Fruit fly (Drosophila melanogaster) whole organism, wandering third instar larva: ENCODE results near the gene CG32052.

Experiments
- Abd-B ChIP-seq: fragments of >200 bp; optimal IDR thresholded peaks from 2 replicates; lab custom pipeline; 2017; ENCODE audit warnings: missing biosample characterization, missing genetic modification characterization
- CG32264 ChIP-seq: fragments of 200-800 bp; sonication (Bioruptor generic); optimal IDR thresholded peaks from 2 replicates; lab custom pipeline; 2016; ENCODE audit warnings: missing biosample characterization, missing genetic modification characterization
- CG9705 ChIP-seq: fragments of 200-800 bp; sonication (Bioruptor generic); optimal IDR thresholded peaks from 2 replicates; lab custom pipeline; 2018; ENCODE audit warnings: missing biosample characterization, mild to moderate bottlenecking, missing genetic modification characterization
- CrebA ChIP-seq: fragments of 200-800 bp; sonication (Bioruptor generic); optimal IDR thresholded peaks from 2 replicates; lab custom pipeline; 2016; ENCODE audit warnings: missing biosample characterization, mild to moderate bottlenecking, missing genetic modification characterization, borderline replicate concordance
- Dfd ChIP-seq: fragments of >200 bp; optimal IDR thresholded peaks from 2 replicates; lab custom pipeline; 2017; ENCODE audit warnings: missing biosample characterization, missing genetic modification characterization
- Dif ChIP-seq: fragments of 200-275, 200-300 bp; sonication (Bioruptor generic); optimal IDR thresholded peaks from 2 replicates; lab custom pipeline; 2018; ENCODE audit warnings: missing biosample characterization, missing genetic modification characterization; ENCODE audit not compliant: partially characterized antibody
- Hnf4 ChIP-seq: fragments of 200-800 bp; sonication (Bioruptor generic); optimal IDR thresholded peaks from 2 replicates; lab custom pipeline; 2016; ENCODE audit warnings: missing biosample characterization, mild to moderate bottlenecking, missing genetic modification characterization
- Hr83 ChIP-seq: fragments of 200-300 bp; sonication (Bioruptor generic); optimal IDR thresholded peaks from 2 replicates; lab custom pipeline; 2016; ENCODE audit warnings: missing biosample characterization, mild to moderate bottlenecking, missing genetic modification characterization, moderate library complexity; ENCODE audit not compliant: poor library complexity, severe bottlenecking
- Jra ChIP-seq: sonication (Bioruptor generic); optimal IDR thresholded peaks from 2 replicates; lab custom pipeline; 2016; ENCODE audit warnings: missing biosample characterization, missing genetic modification characterization
- Mio ChIP-seq: sonication (Bioruptor generic); optimal IDR thresholded peaks from 2 replicates; lab custom pipeline; 2016; ENCODE audit warnings: missing biosample characterization, missing genetic modification characterization
- Myc ChIP-seq: fragments of >200 bp; optimal IDR thresholded peaks from 2 replicates; lab custom pipeline; 2017
- N ChIP-seq: fragments of >200 bp; optimal IDR thresholded peaks from 2 replicates; lab custom pipeline; 2018; ENCODE audit warnings: missing biosample characterization, missing external identifiers, missing genetic modification characterization
- OdsH ChIP-seq: fragments of 200-800 bp; sonication (Bioruptor generic); optimal IDR thresholded peaks from 2 replicates; lab custom pipeline; 2016; ENCODE audit warnings: missing biosample characterization, mild to moderate bottlenecking, missing genetic modification characterization
- Rel ChIP-seq, 2 experiments: fragments of 200-800 bp; sonication (Bioruptor generic) in 1 of 2; optimal IDR thresholded peaks; 2 replicates in 1 of 2; 3 replicates in 1 of 2; lab custom pipeline; 2016 to 2019; ENCODE audit warnings: mild to moderate bottlenecking in 2 of 2, missing biosample characterization in 2 of 2, missing genetic modification characterization in 2 of 2, moderate library complexity in 1 of 2
- Sp1 ChIP-seq: fragments of 200-800 bp; sonication (Bioruptor generic); optimal IDR thresholded peaks from 3 replicates; lab custom pipeline; 2019; ENCODE audit warnings: missing biosample characterization, mild to moderate bottlenecking, missing genetic modification characterization, moderate library complexity
- Vsx2 ChIP-seq: fragments of 200-300, 225-300 bp; sonication (Bioruptor generic); optimal IDR thresholded peaks from 2 replicates; lab custom pipeline; 2018; ENCODE audit warnings: missing biosample characterization, missing genetic modification characterization; ENCODE audit not compliant: partially characterized antibody
- br ChIP-seq: fragments of 200-800 bp; sonication (Bioruptor generic); optimal IDR thresholded peaks from 2 replicates; lab custom pipeline; 2016; ENCODE audit warnings: missing biosample characterization, missing genetic modification characterization
- brk ChIP-seq: fragments of 200-800 bp; sonication (Bioruptor generic); optimal IDR thresholded peaks from 2 replicates; lab custom pipeline; 2016; ENCODE audit warnings: missing biosample characterization, mild to moderate bottlenecking, missing genetic modification characterization
- dmrt93B ChIP-seq: fragments of 200-800 bp; sonication (Bioruptor generic); optimal IDR thresholded peaks from 2 replicates; lab custom pipeline; 2018; ENCODE audit warnings: missing biosample characterization, mild to moderate bottlenecking, missing genetic modification characterization
- foxo ChIP-seq, 2 experiments: fragments of 200-800 bp; sonication (Bioruptor generic); optimal IDR thresholded peaks; 2 replicates in 1 of 2; 3 replicates in 1 of 2; lab custom pipeline; 2016 to 2017; ENCODE audit warnings: missing biosample characterization in 2 of 2, missing genetic modification characterization in 2 of 2
- fru ChIP-seq: fragments of 200-800 bp; sonication (Bioruptor generic); optimal IDR thresholded peaks from 3 replicates; lab custom pipeline; 2016; ENCODE audit warnings: missing biosample characterization, mild to moderate bottlenecking, missing genetic modification characterization
- h ChIP-seq: fragments of 200-800 bp; sonication (Bioruptor generic); optimal IDR thresholded peaks from 3 replicates; lab custom pipeline; 2016; ENCODE audit warnings: missing biosample characterization, mild to moderate bottlenecking, missing genetic modification characterization
- jim ChIP-seq: fragments of 175-275, 200-325 bp; sonication (Bioruptor generic); optimal IDR thresholded peaks from 2 replicates; lab custom pipeline; 2016; ENCODE audit warnings: missing biosample characterization, mild to moderate bottlenecking, missing genetic modification characterization
- lola ChIP-seq: fragments of >200 bp; optimal IDR thresholded peaks from 2 replicates; lab custom pipeline; 2017; ENCODE audit warnings: missing biosample characterization, missing genetic modification characterization
- psq ChIP-seq: fragments of 200-800 bp; sonication (Bioruptor generic); optimal IDR thresholded peaks from 3 replicates; lab custom pipeline; 2017; ENCODE audit warnings: missing biosample characterization, mild to moderate bottlenecking, missing genetic modification characterization, moderate library complexity
- rgr ChIP-seq: fragments of 200-800 bp; sonication (Bioruptor generic); optimal IDR thresholded peaks from 3 replicates; lab custom pipeline; 2016; ENCODE audit warnings: missing biosample characterization, mild to moderate bottlenecking, missing genetic modification characterization
- sage ChIP-seq: fragments of 200-800 bp; sonication (Bioruptor generic); optimal IDR thresholded peaks from 2 replicates; lab custom pipeline; 2016; ENCODE audit warnings: missing biosample characterization, mild to moderate bottlenecking, missing genetic modification characterization
- sv ChIP-seq: fragments of 200-800 bp; sonication (Bioruptor generic); optimal IDR thresholded peaks from 3 replicates; lab custom pipeline; 2016; ENCODE audit warnings: missing biosample characterization, missing genetic modification characterization
- tai ChIP-seq: sonication (Bioruptor generic); optimal IDR thresholded peaks from 2 replicates; lab custom pipeline; 2016; ENCODE audit warnings: missing biosample characterization, missing genetic modification characterization

Gene CG32052

DNA sequence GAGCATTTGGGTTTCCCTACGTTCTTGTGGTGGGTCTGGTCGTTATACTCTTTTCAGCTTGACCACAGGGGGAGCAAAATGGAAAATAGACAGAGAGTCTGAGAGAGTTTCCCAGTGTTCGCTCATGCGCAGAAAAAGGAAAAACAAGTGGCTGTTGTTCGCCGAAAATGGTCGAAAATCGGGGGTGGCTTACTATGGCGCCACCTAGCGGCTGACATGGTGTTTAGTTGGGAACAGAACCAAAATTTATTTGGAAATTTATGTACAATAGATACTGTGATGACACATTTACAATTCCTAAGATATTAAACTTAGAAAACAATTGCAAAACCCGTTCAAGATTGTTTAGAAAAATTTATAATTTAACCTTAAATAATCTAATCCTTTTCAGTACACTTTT is 35.2 kb upstream of the CG32052 start:
- TF ChIP-seq OdsH (GFP tag; lab: Kevin White, UChicago) (no peak), Dfd (GFP tag; lab: Kevin White, UChicago) (no peak), lola (GFP tag; lab: Kevin White, UChicago) (no peak), CG9705 (GFP tag; lab: Kevin White, UChicago) (no peak), Dif (GFP tag; lab: Kevin White, UChicago) (no peak), Myc (lab: Kevin White, UChicago) (peak; percentile 34)

DNA sequence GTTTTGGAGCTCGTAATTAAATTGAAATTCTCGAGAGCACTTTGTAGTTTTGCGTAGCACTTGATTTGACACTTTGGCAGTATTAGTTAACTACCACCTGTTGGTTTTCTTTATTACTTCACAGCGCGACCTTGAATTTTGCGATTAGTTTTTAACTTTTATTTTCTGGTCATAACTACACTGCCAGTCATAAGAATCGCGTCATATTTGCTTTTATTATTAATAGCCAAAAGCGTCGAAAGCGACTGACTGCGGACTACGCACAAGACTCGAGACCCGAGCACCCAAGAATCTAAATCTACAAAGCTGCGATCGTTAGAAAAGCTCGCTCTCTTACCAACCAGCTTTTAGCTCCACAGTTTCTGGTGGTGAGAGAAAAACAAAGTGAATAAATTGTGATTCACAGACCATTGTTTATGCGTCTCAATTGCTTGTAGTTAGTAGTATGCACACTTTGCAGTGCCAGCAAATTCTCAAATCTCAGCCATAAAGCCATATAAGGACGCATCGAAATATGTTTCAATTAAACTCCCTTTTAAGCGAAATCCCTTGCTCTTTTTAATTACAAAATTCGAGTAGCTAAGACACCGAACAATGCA is 26.6 kb upstream of the CG32052 start, which contains the start of gene CG42268:
CG42268 (minus strand) TSS at position 245 of the 599 bp plus-strand sequence.
- TF ChIP-seq jim (GFP tag; lab: Kevin White, UChicago) (no peak), tai (GFP tag; lab: Kevin White, UChicago) (no peak), Rel (GFP tag; optimal IDR thresholded peaks at IDR 0.05; lab: Kevin White, UChicago) (no peak), Rel (tag; optimal IDR thresholded peaks at IDR 0.05; lab: Kevin White, UChicago) (peak; percentile 52), psq (GFP tag; lab: Kevin White, UChicago) (no peak)

DNA sequence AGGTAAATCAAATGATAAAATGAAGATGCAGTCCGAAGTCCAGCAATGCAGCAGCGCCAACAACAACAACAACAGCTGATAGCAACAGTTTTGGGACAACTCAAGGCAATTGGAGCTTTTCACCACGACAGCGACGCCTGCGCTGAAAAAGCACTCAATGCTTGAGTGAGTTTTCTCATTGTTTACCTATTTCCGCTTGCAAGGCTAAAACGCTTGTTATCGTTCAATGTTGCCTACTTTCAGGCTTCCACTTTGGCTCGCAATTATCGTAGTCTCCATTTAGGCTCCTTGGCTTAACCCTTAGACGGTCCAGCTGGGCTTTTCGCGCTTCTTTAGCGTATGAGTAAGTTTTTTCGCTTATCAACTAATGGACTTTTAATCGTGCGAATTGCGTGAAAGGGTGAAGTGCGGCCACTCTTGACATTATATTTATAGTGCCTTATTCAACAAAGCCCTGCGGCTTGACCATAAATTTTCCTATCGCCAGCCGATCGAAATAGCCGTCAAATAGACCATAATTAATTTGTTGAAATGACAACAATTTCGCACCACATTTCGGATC is 24.7 kb upstream of the CG32052 start:
- TF ChIP-seq CrebA (GFP tag; lab: Kevin White, UChicago): no peak
- TF ChIP-seq foxo (GFP tag; optimal IDR thresholded peaks at IDR 0.05; lab: Kevin White, UChicago): no peak
- peak; percentile 5 for TF ChIP-seq Hnf4
- no peak for TF ChIP-seq Mio (GFP tag; lab: Kevin White, UChicago)
- no peak for TF ChIP-seq br (GFP tag; lab: Kevin White, UChicago)
- TF ChIP-seq N (GFP tag; lab: Kevin White, UChicago): peak; percentile 90
- no peak for TF ChIP-seq h
- peak; percentile 23 for TF ChIP-seq rgr (GFP tag; lab: Kevin White, UChicago)
- peak; percentile 84 for TF ChIP-seq Myc (lab: Kevin White, UChicago)

DNA sequence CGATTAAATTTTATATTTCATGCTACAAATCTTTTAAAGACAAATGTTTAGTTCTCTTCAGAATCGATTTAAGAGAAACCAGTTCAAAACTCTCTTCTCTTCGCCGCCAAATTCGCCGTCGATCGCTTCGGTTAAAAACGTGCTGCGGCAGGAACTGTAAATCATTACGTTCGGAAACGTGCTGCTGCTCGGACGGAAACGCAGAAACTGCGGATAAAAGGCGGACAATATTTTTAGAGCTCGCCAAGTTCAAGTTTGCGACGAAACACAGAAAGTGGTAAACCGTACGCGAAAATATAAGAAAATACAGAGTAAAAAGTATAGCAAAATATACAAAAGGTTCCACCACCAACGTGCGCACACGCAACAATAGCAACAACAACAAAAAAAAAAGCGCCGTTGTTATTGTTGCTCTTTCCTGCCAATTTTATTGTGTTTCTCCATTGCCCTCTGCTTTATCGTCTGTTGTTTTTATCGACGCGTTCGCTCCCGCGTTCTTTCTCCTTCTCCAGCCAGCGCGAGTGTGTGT is 23.4 kb upstream of the CG32052 start, which contains the start of gene Ae2:
Ae2 (plus strand) TSS at position 156 of the 529 bp plus-strand sequence.
- TF ChIP-seq dmrt93B (no peak), br (GFP tag; lab: Kevin White, UChicago) (peak; percentile 17), Hnf4 (peak; percentile 34), h (peak; percentile 11), jim (GFP tag; lab: Kevin White, UChicago) (no peak), Abd-B (GFP tag; lab: Kevin White, UChicago) (no peak), Jra (GFP tag; lab: Kevin White, UChicago) (no peak), CrebA (GFP tag; lab: Kevin White, UChicago) (peak; percentile 15), sv (GFP tag; lab: Kevin White, UChicago) (no peak), CG32264 (no peak), psq (GFP tag; lab: Kevin White, UChicago) (peak; percentile 99), N (GFP tag; lab: Kevin White, UChicago) (no peak), Vsx2 (GFP tag; lab: Kevin White, UChicago) (no peak), Hr83 (GFP tag; lab: Kevin White, UChicago) (no peak), Sp1 (GFP tag; lab: Kevin White, UChicago) (peak; percentile 23), brk (no peak), sage (GFP tag; lab: Kevin White, UChicago) (peak; percentile 25), Myc (lab: Kevin White, UChicago) (no peak), Rel (GFP tag; optimal IDR thresholded peaks at IDR 0.05; lab: Kevin White, UChicago) (no peak), Rel (tag; optimal IDR thresholded peaks at IDR 0.05; lab: Kevin White, UChicago) (peak; percentile 6), tai (GFP tag; lab: Kevin White, UChicago) (peak; percentile 24), lola (GFP tag; lab: Kevin White, UChicago) (no peak), rgr (GFP tag; lab: Kevin White, UChicago) (no peak), fru (GFP tag; lab: Kevin White, UChicago) (peak; percentile 11), CG9705 (GFP tag; lab: Kevin White, UChicago) (no peak)
